Fruit fly (Drosophila melanogaster) whole organism, wandering third instar larva: Measurements from ENCODE around the gene CG33664.

Experiments used
- Abd-B ChIP-seq: fragments of >200 bp; optimal IDR thresholded peaks from 2 replicates; lab custom pipeline; 2017; ENCODE audit warnings: missing biosample characterization, missing genetic modification characterization
- CG32264 ChIP-seq: fragments of 200-800 bp; sonication (Bioruptor generic); optimal IDR thresholded peaks from 2 replicates; lab custom pipeline; 2016; ENCODE audit warnings: missing biosample characterization, missing genetic modification characterization
- CG9705 ChIP-seq: fragments of 200-800 bp; sonication (Bioruptor generic); optimal IDR thresholded peaks from 2 replicates; lab custom pipeline; 2018; ENCODE audit warnings: missing biosample characterization, mild to moderate bottlenecking, missing genetic modification characterization
- CrebA ChIP-seq: fragments of 200-800 bp; sonication (Bioruptor generic); optimal IDR thresholded peaks from 2 replicates; lab custom pipeline; 2016; ENCODE audit warnings: missing biosample characterization, mild to moderate bottlenecking, missing genetic modification characterization, borderline replicate concordance
- Dfd ChIP-seq: fragments of >200 bp; optimal IDR thresholded peaks from 2 replicates; lab custom pipeline; 2017; ENCODE audit warnings: missing biosample characterization, missing genetic modification characterization
- Dif ChIP-seq: fragments of 200-275, 200-300 bp; sonication (Bioruptor generic); optimal IDR thresholded peaks from 2 replicates; lab custom pipeline; 2018; ENCODE audit warnings: missing biosample characterization, missing genetic modification characterization; ENCODE audit not compliant: partially characterized antibody
- HLH106 ChIP-seq: fragments of 200-800 bp; optimal IDR thresholded peaks from 3 replicates; lab custom pipeline; 2019; ENCODE audit warnings: missing biosample characterization, mild to moderate bottlenecking, missing genetic modification characterization, moderate library complexity
- Hnf4 ChIP-seq: fragments of 200-800 bp; sonication (Bioruptor generic); optimal IDR thresholded peaks from 2 replicates; lab custom pipeline; 2016; ENCODE audit warnings: missing biosample characterization, mild to moderate bottlenecking, missing genetic modification characterization
- Hr78 ChIP-seq: fragments of >200 bp; optimal IDR thresholded peaks from 2 replicates; lab custom pipeline; 2017; ENCODE audit warnings: missing biosample characterization, missing genetic modification characterization
- Jra ChIP-seq: sonication (Bioruptor generic); optimal IDR thresholded peaks from 2 replicates; lab custom pipeline; 2016; ENCODE audit warnings: missing biosample characterization, missing genetic modification characterization
- Mio ChIP-seq: sonication (Bioruptor generic); optimal IDR thresholded peaks from 2 replicates; lab custom pipeline; 2016; ENCODE audit warnings: missing biosample characterization, missing genetic modification characterization
- N ChIP-seq: fragments of >200 bp; optimal IDR thresholded peaks from 2 replicates; lab custom pipeline; 2018; ENCODE audit warnings: missing biosample characterization, missing external identifiers, missing genetic modification characterization
- OdsH ChIP-seq: fragments of 200-800 bp; sonication (Bioruptor generic); optimal IDR thresholded peaks from 2 replicates; lab custom pipeline; 2016; ENCODE audit warnings: missing biosample characterization, mild to moderate bottlenecking, missing genetic modification characterization
- Rel ChIP-seq, 2 experiments: fragments of 200-800 bp; sonication (Bioruptor generic) in 1 of 2; optimal IDR thresholded peaks; 2 replicates in 1 of 2; 3 replicates in 1 of 2; lab custom pipeline; 2016 to 2019; ENCODE audit warnings: mild to moderate bottlenecking in 2 of 2, missing biosample characterization in 2 of 2, missing genetic modification characterization in 2 of 2, moderate library complexity in 1 of 2
- Sp1 ChIP-seq: fragments of 200-800 bp; sonication (Bioruptor generic); optimal IDR thresholded peaks from 3 replicates; lab custom pipeline; 2019; ENCODE audit warnings: missing biosample characterization, mild to moderate bottlenecking, missing genetic modification characterization, moderate library complexity
- Vsx2 ChIP-seq: fragments of 200-300, 225-300 bp; sonication (Bioruptor generic); optimal IDR thresholded peaks from 2 replicates; lab custom pipeline; 2018; ENCODE audit warnings: missing biosample characterization, missing genetic modification characterization; ENCODE audit not compliant: partially characterized antibody
- br ChIP-seq: fragments of 200-800 bp; sonication (Bioruptor generic); optimal IDR thresholded peaks from 2 replicates; lab custom pipeline; 2016; ENCODE audit warnings: missing biosample characterization, missing genetic modification characterization
- brk ChIP-seq: fragments of 200-800 bp; sonication (Bioruptor generic); optimal IDR thresholded peaks from 2 replicates; lab custom pipeline; 2016; ENCODE audit warnings: missing biosample characterization, mild to moderate bottlenecking, missing genetic modification characterization
- dl ChIP-seq, 2 experiments: fragments of 175-275, 200-275 bp in 1 of 2; fragments of 200-275 bp in 1 of 2; sonication (Bioruptor generic); optimal IDR thresholded peaks; lab custom pipeline; 2018; ENCODE audit warnings: mild to moderate bottlenecking in 2 of 2, missing biosample characterization in 2 of 2, missing genetic modification characterization in 2 of 2, moderate library complexity in 2 of 2; ENCODE audit not compliant: partially characterized antibody in 2 of 2, insufficient read depth in 1 of 2
- dmrt93B ChIP-seq: fragments of 200-800 bp; sonication (Bioruptor generic); optimal IDR thresholded peaks from 2 replicates; lab custom pipeline; 2018; ENCODE audit warnings: missing biosample characterization, mild to moderate bottlenecking, missing genetic modification characterization
- dsf ChIP-seq: sonication (Bioruptor generic); optimal IDR thresholded peaks from 2 replicates; lab custom pipeline; 2016; ENCODE audit warnings: missing biosample characterization, missing genetic modification characterization, borderline replicate concordance
- ey ChIP-seq: fragments of 200-800 bp; sonication (Bioruptor generic); optimal IDR thresholded peaks from 2 replicates; lab custom pipeline; 2016; ENCODE audit warnings: missing biosample characterization, missing genetic modification characterization
- foxo ChIP-seq, 2 experiments: fragments of 200-800 bp; sonication (Bioruptor generic); optimal IDR thresholded peaks; 2 replicates in 1 of 2; 3 replicates in 1 of 2; lab custom pipeline; 2016 to 2017; ENCODE audit warnings: missing biosample characterization in 2 of 2, missing genetic modification characterization in 2 of 2
- fru ChIP-seq: fragments of 200-800 bp; sonication (Bioruptor generic); optimal IDR thresholded peaks from 3 replicates; lab custom pipeline; 2016; ENCODE audit warnings: missing biosample characterization, mild to moderate bottlenecking, missing genetic modification characterization
- h ChIP-seq: fragments of 200-800 bp; sonication (Bioruptor generic); optimal IDR thresholded peaks from 3 replicates; lab custom pipeline; 2016; ENCODE audit warnings: missing biosample characterization, mild to moderate bottlenecking, missing genetic modification characterization
- jim ChIP-seq: fragments of 175-275, 200-325 bp; sonication (Bioruptor generic); optimal IDR thresholded peaks from 2 replicates; lab custom pipeline; 2016; ENCODE audit warnings: missing biosample characterization, mild to moderate bottlenecking, missing genetic modification characterization
- pan ChIP-seq: fragments of >200 bp; optimal IDR thresholded peaks from 2 replicates; lab custom pipeline; 2017
- psq ChIP-seq: fragments of 200-800 bp; sonication (Bioruptor generic); optimal IDR thresholded peaks from 3 replicates; lab custom pipeline; 2017; ENCODE audit warnings: missing biosample characterization, mild to moderate bottlenecking, missing genetic modification characterization, moderate library complexity
- rgr ChIP-seq: fragments of 200-800 bp; sonication (Bioruptor generic); optimal IDR thresholded peaks from 3 replicates; lab custom pipeline; 2016; ENCODE audit warnings: missing biosample characterization, mild to moderate bottlenecking, missing genetic modification characterization
- sage ChIP-seq: fragments of 200-800 bp; sonication (Bioruptor generic); optimal IDR thresholded peaks from 2 replicates; lab custom pipeline; 2016; ENCODE audit warnings: missing biosample characterization, mild to moderate bottlenecking, missing genetic modification characterization
- sv ChIP-seq: fragments of 200-800 bp; sonication (Bioruptor generic); optimal IDR thresholded peaks from 3 replicates; lab custom pipeline; 2016; ENCODE audit warnings: missing biosample characterization, missing genetic modification characterization
- tai ChIP-seq: sonication (Bioruptor generic); optimal IDR thresholded peaks from 2 replicates; lab custom pipeline; 2016; ENCODE audit warnings: missing biosample characterization, missing genetic modification characterization
- usp ChIP-seq: fragments of >200 bp; optimal IDR thresholded peaks from 2 replicates; lab custom pipeline; 2017; ENCODE audit warnings: missing biosample characterization, missing genetic modification characterization
- woc ChIP-seq: sonication (Bioruptor generic); optimal IDR thresholded peaks from 2 replicates; lab custom pipeline; 2016; ENCODE audit warnings: missing biosample characterization, mild to moderate bottlenecking, missing genetic modification characterization

The CG33664 gene

DNA sequence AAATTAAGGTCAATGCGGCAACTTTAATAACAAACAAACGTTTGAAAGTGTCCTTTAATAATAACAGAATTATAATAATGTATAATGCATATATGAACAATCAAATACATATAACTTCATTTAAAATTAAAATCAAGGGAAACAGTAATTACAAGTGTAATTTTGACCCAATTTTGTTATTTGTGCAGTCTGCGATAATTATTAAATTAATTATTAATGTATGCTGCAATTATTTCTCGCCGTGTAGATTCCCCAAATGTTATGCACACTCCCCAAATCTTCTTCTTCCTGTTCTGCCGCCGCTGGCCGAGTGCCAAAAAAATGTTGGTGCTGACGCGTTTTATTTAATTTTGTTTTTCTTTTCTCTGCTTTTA, 30.4 kb upstream of the CG33664 start:
- TF ChIP-seq psq (GFP tag; lab: Kevin White, UChicago) (peak; percentile 70), Abd-B (no peak), br (peak; percentile 35), ey (peak; percentile 36), CrebA (GFP tag; lab: Kevin White, UChicago) (no peak), CG9705 (GFP tag; lab: Kevin White, UChicago) (peak; percentile 45), CG32264 (GFP tag; lab: Kevin White, UChicago) (no peak), pan (no peak), fru (GFP tag; lab: Kevin White, UChicago) (peak; percentile 52), Sp1 (GFP tag; lab: Kevin White, UChicago) (peak; percentile 83), Mio (GFP tag; lab: Kevin White, UChicago) (no peak), OdsH (GFP tag; lab: Kevin White, UChicago) (peak; percentile 75), Dif (no peak), dl (GFP tag; optimal IDR thresholded peaks at IDR 0.05; lab: Kevin White, UChicago; ENCODE audit: insufficient read depth in 1 of 2, partially characterized antibody in 2 of 2) (no peak), Rel (GFP tag; optimal IDR thresholded peaks at IDR 0.05; lab: Kevin White, UChicago) (no peak), Rel (tag; optimal IDR thresholded peaks at IDR 0.05; lab: Kevin White, UChicago) (peak; percentile 31), foxo (GFP tag; optimal IDR thresholded peaks at IDR 0.05; lab: Kevin White, UChicago) (peak in 1 of 2 experiments; percentile 84), woc (peak; percentile 7), dsf (GFP tag; lab: Kevin White, UChicago) (no peak), Hnf4 (peak; percentile 40), N (no peak), tai (GFP tag; lab: Kevin White, UChicago) (peak; percentile 30), dmrt93B (GFP tag; lab: Kevin White, UChicago) (peak; percentile 70), jim (no peak), Jra (GFP tag; lab: Kevin White, UChicago) (no peak), usp (GFP tag; lab: Kevin White, UChicago) (no peak), brk (GFP tag; lab: Kevin White, UChicago) (peak; percentile 62), HLH106 (tag; lab: Kevin White, UChicago) (peak; percentile 83), sv (GFP tag; lab: Kevin White, UChicago) (peak; percentile 66), rgr (GFP tag; lab: Kevin White, UChicago) (peak; percentile 77), h (peak; percentile 67), sage (GFP tag; lab: Kevin White, UChicago) (peak; percentile 30), Vsx2 (GFP tag; lab: Kevin White, UChicago) (no peak), Hr78 (GFP tag; lab: Kevin White, UChicago) (no peak), Dfd (GFP tag; lab: Kevin White, UChicago) (peak; percentile 79)

DNA sequence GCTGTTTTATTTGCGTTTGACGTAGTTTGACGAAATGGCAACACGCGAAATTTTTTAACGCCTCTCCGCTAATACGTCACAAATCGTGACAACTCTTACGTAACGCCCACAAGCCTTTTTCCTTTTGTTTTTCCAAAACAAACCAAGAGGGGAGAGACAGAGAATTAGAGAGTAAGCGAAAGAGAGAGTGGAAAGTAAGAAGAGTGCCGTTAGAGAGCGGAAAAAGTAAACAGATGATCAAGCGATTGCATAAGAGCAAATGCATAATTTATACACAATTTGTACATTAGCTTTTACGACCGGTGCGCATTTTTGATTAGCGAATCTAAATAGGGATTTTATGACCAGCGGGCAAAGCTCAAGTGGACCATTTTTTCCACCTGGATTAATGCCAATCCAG, 29.9 kb upstream of the CG33664 start:
- TF ChIP-seq OdsH (GFP tag; lab: Kevin White, UChicago) (no peak), Rel (GFP tag; optimal IDR thresholded peaks at IDR 0.05; lab: Kevin White, UChicago) (no peak), Rel (tag; optimal IDR thresholded peaks at IDR 0.05; lab: Kevin White, UChicago) (no peak), woc (no peak), tai (GFP tag; lab: Kevin White, UChicago) (no peak), Abd-B (no peak), ey (no peak), CG32264 (GFP tag; lab: Kevin White, UChicago) (no peak), dl (GFP tag; optimal IDR thresholded peaks at IDR 0.05; lab: Kevin White, UChicago; ENCODE audit: insufficient read depth in 1 of 2, partially characterized antibody in 2 of 2) (no peak), CG9705 (GFP tag; lab: Kevin White, UChicago) (no peak), sage (GFP tag; lab: Kevin White, UChicago) (no peak), N (no peak), Vsx2 (GFP tag; lab: Kevin White, UChicago) (no peak), dsf (GFP tag; lab: Kevin White, UChicago) (no peak), Dif (no peak), Hr78 (GFP tag; lab: Kevin White, UChicago) (no peak), jim (no peak), foxo (GFP tag; optimal IDR thresholded peaks at IDR 0.05; lab: Kevin White, UChicago) (no peak), Hnf4 (no peak)

- TF ChIP-seq N: no peak
- TF ChIP-seq Rel (GFP tag; optimal IDR thresholded peaks at IDR 0.05; lab: Kevin White, UChicago): no peak
- TF ChIP-seq Rel (tag; optimal IDR thresholded peaks at IDR 0.05; lab: Kevin White, UChicago): peak; percentile 44
Observed at dm6 chrX:6355090-6355679, 28.8 kb upstream of the CG33664 start.
